Fruit fly (Drosophila melanogaster) whole organism, pupa: ENCODE results near the gene Usp30.

Experiments
- CG10348 ChIP-seq: fragments of 200-800 bp; sonication (Bioruptor generic); IDR thresholded peaks from 2 replicates; pipeline ENCODE4 v1.3.6; 2022; ENCODE audit warnings: missing biosample characterization, missing genetic modification characterization
- CG12605 ChIP-seq: fragments of 200-800 bp; sonication (Bioruptor generic); IDR thresholded peaks from 2 replicates; pipeline ENCODE4 v1.3.6; 2022; ENCODE audit warnings: missing biosample characterization, missing genetic modification characterization
- CG13204 ChIP-seq: fragments of 200-800 bp; sonication (Bioruptor generic); optimal IDR thresholded peaks from 2 replicates; lab custom pipeline; 2018; ENCODE audit warnings: missing biosample characterization, mild to moderate bottlenecking, missing genetic modification characterization, moderate library complexity
- CG14655 ChIP-seq: fragments of 200-800 bp; sonication (Bioruptor generic); optimal IDR thresholded peaks from 3 replicates; lab custom pipeline; 2017; ENCODE audit warnings: mild to moderate bottlenecking, missing biosample characterization, missing genetic modification reagents, missing genetic modification characterization
- CG15710 ChIP-seq: fragments of 200-800 bp; sonication (Bioruptor generic); optimal IDR thresholded peaks from 2 replicates; lab custom pipeline; 2018; ENCODE audit warnings: missing biosample characterization, mild to moderate bottlenecking, missing genetic modification characterization, moderate library complexity
- CG17806 ChIP-seq: fragments of 200-800 bp; sonication (Bioruptor generic); optimal IDR thresholded peaks from 2 replicates; lab custom pipeline; 2018; ENCODE audit warnings: missing biosample characterization, mild to moderate bottlenecking, missing genetic modification characterization, moderate library complexity
- CG32121 ChIP-seq: fragments of 200-800 bp; sonication (Bioruptor generic); IDR thresholded peaks from 2 replicates; pipeline ENCODE4 v1.3.6; 2022; ENCODE audit warnings: missing biosample characterization, missing genetic modification characterization
- CG34367 ChIP-seq: fragments of 200-800 bp; sonication (Bioruptor generic); optimal IDR thresholded peaks from 2 replicates; lab custom pipeline; 2018; ENCODE audit warnings: missing biosample characterization, mild to moderate bottlenecking, missing genetic modification characterization
- CG4496 ChIP-seq: fragments of 200-800 bp; sonication (Bioruptor generic); IDR thresholded peaks from 3 replicates; pipeline ENCODE4 v1.3.6; 2022; ENCODE audit warnings: missing biosample characterization, missing genetic modification characterization
- CG8159 ChIP-seq: fragments of 200-800 bp; sonication (Bioruptor generic); optimal IDR thresholded peaks from 3 replicates; lab custom pipeline; 2018; ENCODE audit warnings: missing biosample characterization, mild to moderate bottlenecking, missing genetic modification characterization, moderate library complexity
- CG8301 ChIP-seq: fragments of 200-800 bp; sonication (Bioruptor generic); optimal IDR thresholded peaks from 2 replicates; lab custom pipeline; 2018; ENCODE audit warnings: missing biosample characterization, mild to moderate bottlenecking, missing genetic modification characterization
- CG9948 ChIP-seq: fragments of 200-800 bp; sonication (Bioruptor generic); optimal IDR thresholded peaks from 2 replicates; lab custom pipeline; 2018; ENCODE audit warnings: missing biosample characterization, mild to moderate bottlenecking, missing genetic modification characterization, moderate library complexity
- D1 ChIP-seq: fragments of 200-800 bp; sonication (Bioruptor generic); optimal IDR thresholded peaks from 2 replicates; lab custom pipeline; 2018; ENCODE audit warnings: missing biosample characterization, mild to moderate bottlenecking, missing genetic modification characterization, moderate library complexity
- EcR ChIP-seq: fragments of 200-800 bp; sonication (Bioruptor generic); optimal IDR thresholded peaks from 3 replicates; lab custom pipeline; 2019; ENCODE audit warnings: missing biosample characterization, missing genetic modification characterization, mild to moderate bottlenecking, moderate library complexity, missing genetic modification reagents
- Ets98B ChIP-seq: fragments of 200-800 bp; sonication (Bioruptor generic); IDR thresholded peaks from 2 replicates; pipeline ENCODE4 v1.3.6; 2022; ENCODE audit warnings: missing biosample characterization, missing genetic modification characterization
- Pif1A ChIP-seq: fragments of 200-800 bp; sonication (Bioruptor generic); optimal IDR thresholded peaks from 3 replicates; lab custom pipeline; 2016; ENCODE audit warnings: missing biosample characterization, missing genetic modification characterization
- Pif1B ChIP-seq: fragments of 200-800 bp; sonication (Bioruptor generic); optimal IDR thresholded peaks from 3 replicates; lab custom pipeline; 2016; ENCODE audit warnings: missing biosample characterization, missing genetic modification characterization
- Snoo ChIP-seq: fragments of 200-800 bp; sonication (Bioruptor generic); optimal IDR thresholded peaks from 3 replicates; lab custom pipeline; 2017; ENCODE audit warnings: missing biosample characterization, mild to moderate bottlenecking, missing genetic modification characterization, inconsistent platforms
- fd96Ca ChIP-seq: fragments of 200-800 bp; sonication (Bioruptor generic); IDR thresholded peaks from 3 replicates; pipeline ENCODE4 v1.3.6; 2022; ENCODE audit warnings: missing biosample characterization, missing genetic modification characterization
- gl ChIP-seq: fragments of 200-800 bp; sonication (Bioruptor generic); optimal IDR thresholded peaks from 2 replicates; lab custom pipeline; 2018; ENCODE audit warnings: missing biosample characterization, mild to moderate bottlenecking, missing genetic modification characterization
- rn ChIP-seq: fragments of 200-800 bp; sonication (Bioruptor generic); IDR thresholded peaks from 2 replicates; pipeline ENCODE4 v1.3.6; 2022; ENCODE audit warnings: missing biosample characterization, missing genetic modification characterization

Usp30 gene

dm6 chrX:5899241-5900145 is 19.9 kb upstream of the Usp30 start:
- TF ChIP-seq CG13204 (peak; percentile 81), Pif1B (no peak), CG15710 (peak; percentile 29), D1 (tag; lab: Kevin White, UChicago) (no peak), CG17806 (tag; lab: Kevin White, UChicago) (no peak), CG4496 (GFP tag; lab: Robert Waterston, UW) (peak; percentile 74), CG34367 (tag; lab: Kevin White, UChicago) (no peak), CG8301 (tag; lab: Kevin White, UChicago) (no peak), CG10348 (no peak), CG32121 (GFP tag; lab: Robert Waterston, UW) (0 out of 2 replicates have a peak, but pooled peaks have one; percentile 36), CG9948 (tag; lab: Kevin White, UChicago) (no peak), fd96Ca (peak; percentile 58; the same call in 1 of the 3 replicates), CG12605 (peak; percentile 30; the same call in 1 of the 2 replicates), rn (GFP tag; lab: Robert Waterston, UW) (no peak), CG14655 (GFP tag; lab: Kevin White, UChicago) (peak; percentile 35), Snoo (tag; lab: Kevin White, UChicago) (peak; percentile 40), EcR (GFP tag; lab: Kevin White, UChicago) (peak; percentile 30), Ets98B (GFP tag; lab: Robert Waterston, UW) (peak; percentile 44), gl (tag; lab: Kevin White, UChicago) (peak; percentile 30), CG8159 (tag; lab: Kevin White, UChicago) (no peak), Pif1A (GFP tag; lab: Kevin White, UChicago) (no peak)

- no peak for TF ChIP-seq Pif1B
- TF ChIP-seq CG15710: peak; percentile 36
- TF ChIP-seq CG17806 (tag; lab: Kevin White, UChicago): peak; percentile 51
- no peak for TF ChIP-seq rn (GFP tag; lab: Robert Waterston, UW)
- peak; percentile 16 for TF ChIP-seq Snoo (tag; lab: Kevin White, UChicago)
- peak; percentile 10 for TF ChIP-seq Pif1A (GFP tag; lab: Kevin White, UChicago)
- no peak for TF ChIP-seq CG13204
- peak; percentile 62; the same call in 1 of the 3 replicates for TF ChIP-seq fd96Ca
- peak; percentile 75 for TF ChIP-seq CG4496 (GFP tag; lab: Robert Waterston, UW)
- TF ChIP-seq CG8301 (tag; lab: Kevin White, UChicago): peak; percentile 54
- TF ChIP-seq CG10348: no peak
- peak; percentile 54 for TF ChIP-seq CG34367 (tag; lab: Kevin White, UChicago)
- TF ChIP-seq Ets98B (GFP tag; lab: Robert Waterston, UW): peak; percentile 73
- peak; percentile 50 for TF ChIP-seq CG14655 (GFP tag; lab: Kevin White, UChicago)
- TF ChIP-seq gl (tag; lab: Kevin White, UChicago): peak; percentile 25
- no peak for TF ChIP-seq D1 (tag; lab: Kevin White, UChicago)
- peak; percentile 44; the same call in 1 of the 2 replicates for TF ChIP-seq CG12605
- TF ChIP-seq CG8159 (tag; lab: Kevin White, UChicago): peak; percentile 52
- peak; percentile 17 for TF ChIP-seq CG9948 (tag; lab: Kevin White, UChicago)
- TF ChIP-seq EcR (GFP tag; lab: Kevin White, UChicago): no peak
- peak; percentile 25; the same call in 1 of the 2 replicates for TF ChIP-seq CG32121 (GFP tag; lab: Robert Waterston, UW)
Observed at dm6 chrX:5896809-5897700, 17.5 kb upstream of the Usp30 start.

dm6 chrX:5895821-5896550 is 16.4 kb upstream of the Usp30 start:
- TF ChIP-seq CG12605 (peak; percentile 98), rn (GFP tag; lab: Robert Waterston, UW) (peak; percentile 98), CG14655 (GFP tag; lab: Kevin White, UChicago) (peak; percentile 99), CG15710 (peak; percentile 99), CG32121 (GFP tag; lab: Robert Waterston, UW) (peak; percentile 99), CG8159 (tag; lab: Kevin White, UChicago) (peak; percentile 99), CG8301 (tag; lab: Kevin White, UChicago) (peak; percentile 99), Snoo (tag; lab: Kevin White, UChicago) (peak; percentile 97), fd96Ca (peak; percentile 99), D1 (tag; lab: Kevin White, UChicago) (peak; percentile 88), Pif1B (peak; percentile 98), gl (tag; lab: Kevin White, UChicago) (peak; percentile 98), Pif1A (GFP tag; lab: Kevin White, UChicago) (peak; percentile 99), CG13204 (peak; percentile 98), CG9948 (tag; lab: Kevin White, UChicago) (peak; percentile 99), CG10348 (peak; percentile 94), CG34367 (tag; lab: Kevin White, UChicago) (peak; percentile 99), CG17806 (tag; lab: Kevin White, UChicago) (peak; percentile 99), EcR (GFP tag; lab: Kevin White, UChicago) (peak; percentile 82), Ets98B (GFP tag; lab: Robert Waterston, UW) (peak; percentile 99), CG4496 (GFP tag; lab: Robert Waterston, UW) (peak; percentile 99)
- TF ChIP-seq, all 21 proteins: peak for 21
